Worm (Caenorhabditis elegans): Measurements from ENCODE around the gene K02F3.2.

The K02F3.2 gene

DNA sequence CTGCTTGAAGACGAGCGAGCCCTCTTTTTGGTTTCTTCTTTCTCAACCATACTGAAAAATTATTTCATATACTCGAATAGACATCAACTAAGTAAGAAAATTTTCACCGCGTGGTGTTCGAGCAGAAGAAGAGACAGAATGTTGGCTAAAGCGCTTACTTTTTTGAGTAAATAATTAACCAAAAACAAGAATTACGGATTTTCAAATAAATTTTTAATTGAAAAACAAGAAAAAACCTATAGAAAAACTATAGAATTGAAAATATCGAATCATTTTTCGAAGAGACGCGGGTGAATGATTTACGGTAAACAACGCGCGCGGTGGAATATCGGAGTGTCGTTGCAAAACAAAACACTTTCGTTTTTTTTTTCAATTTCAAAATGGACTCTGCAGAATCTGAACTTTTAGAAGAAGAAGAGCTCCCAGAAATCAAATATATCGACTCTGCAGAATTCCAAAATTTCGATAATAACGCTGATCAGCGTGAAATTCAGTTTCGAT lies 8.3 kb downstream of the K02F3.2 start, which contains the start of the genes rnp-5 and tag-51:
Gene rnp-5, minus strand, starts transcription at position 51 of the 501 bp plus-strand sequence.
Gene tag-51, plus strand, starts transcription at position 363 of the 501 bp plus-strand sequence.
- TF ChIP-seq R02D3.7 (tag; optimal IDR thresholded peaks at IDR 0.05) (peak; percentile 56), Y48G9A.11 (GFP tag; IDR thresholded peaks at IDR 0.05) (peak; percentile 74), daf-12 (tag; optimal IDR thresholded peaks at IDR 0.05) (no peak), T20F7.1 (GFP tag; optimal IDR thresholded peaks at IDR 0.05) (peak; percentile 92), mes-2 (tag; optimal IDR thresholded peaks at IDR 0.05; ENCODE audit: poor library complexity, severe bottlenecking) (peak; percentile 39), lsy-2 (tag; optimal IDR thresholded peaks at IDR 0.05) (peak in 1 of 2 experiments; percentile 22), dpl-1 (GFP tag; optimal IDR thresholded peaks at IDR 0.05) (peak; percentile 12), daf-16 (GFP tag; optimal IDR thresholded peaks at IDR 0.05) (no peak), daf-16 (tag; optimal IDR thresholded peaks at IDR 0.05) (no peak), nhr-28 (tag; optimal IDR thresholded peaks at IDR 0.05) (no peak)

DNA sequence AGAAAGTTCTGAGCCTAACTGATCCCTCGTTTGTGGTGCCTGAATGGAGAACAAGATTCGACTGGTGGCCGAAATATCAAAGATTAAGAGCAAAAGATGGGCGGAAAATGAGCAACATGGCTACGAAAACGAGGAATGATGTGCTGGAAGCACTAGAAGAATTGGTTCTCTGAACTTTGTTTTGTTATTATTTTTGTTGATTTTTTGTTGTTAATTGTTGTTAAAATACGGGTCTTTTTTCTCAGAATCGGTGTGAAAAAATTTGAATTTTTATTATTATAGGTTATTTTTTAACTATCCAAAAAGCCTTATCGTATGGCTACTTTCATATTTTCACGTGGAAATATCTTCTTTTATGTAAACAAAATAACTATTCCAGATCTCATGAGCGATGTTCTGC lies 10.6 kb downstream of the K02F3.2 start, which contains the start of gene K02F3.12:
Gene K02F3.12, plus strand, starts transcription at position 301 of the 400 bp plus-strand sequence.
- TF ChIP-seq zfp-2 (tag; optimal IDR thresholded peaks at IDR 0.05), result no peak
- no peak for TF ChIP-seq lin-13 (GFP tag; optimal IDR thresholded peaks at IDR 0.05)
- TF ChIP-seq Y5F2A.4 (GFP tag; optimal IDR thresholded peaks at IDR 0.05), result no peak
- TF ChIP-seq ZK337.2 (GFP tag; IDR thresholded peaks at IDR 0.05), result no peak

DNA sequence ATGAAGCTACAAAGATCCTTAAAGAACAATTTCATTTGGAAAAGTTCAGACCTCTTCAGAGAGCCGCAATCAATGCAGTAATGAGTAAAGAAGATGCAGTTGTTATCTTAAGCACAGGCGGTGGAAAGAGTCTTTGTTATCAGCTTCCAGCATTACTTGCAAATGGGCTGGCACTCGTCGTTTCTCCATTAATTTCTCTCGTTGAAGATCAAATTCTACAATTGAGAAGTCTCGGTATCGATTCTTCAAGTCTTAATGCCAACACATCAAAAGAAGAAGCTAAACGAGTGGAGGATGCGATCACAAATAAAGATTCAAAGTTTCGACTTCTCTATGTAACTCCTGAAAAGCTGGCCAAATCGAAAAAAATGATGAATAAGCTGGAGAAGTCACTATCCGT lies 11.3 kb downstream of the K02F3.2 start:
- TF ChIP-seq daf-19 (GFP tag; conservative IDR thresholded peaks at IDR 0.05), result no peak
- TF ChIP-seq zfp-3 (GFP tag; conservative IDR thresholded peaks at IDR 0.05), result no peak
- TF ChIP-seq hlh-11 (tag; optimal IDR thresholded peaks at IDR 0.05), result no peak
- no peak for TF ChIP-seq nhr-28 (tag; optimal IDR thresholded peaks at IDR 0.05)
- TF ChIP-seq T20F7.1 (GFP tag; optimal IDR thresholded peaks at IDR 0.05), result no peak
- TF ChIP-seq aha-1 (tag), result peak; percentile 90

DNA sequence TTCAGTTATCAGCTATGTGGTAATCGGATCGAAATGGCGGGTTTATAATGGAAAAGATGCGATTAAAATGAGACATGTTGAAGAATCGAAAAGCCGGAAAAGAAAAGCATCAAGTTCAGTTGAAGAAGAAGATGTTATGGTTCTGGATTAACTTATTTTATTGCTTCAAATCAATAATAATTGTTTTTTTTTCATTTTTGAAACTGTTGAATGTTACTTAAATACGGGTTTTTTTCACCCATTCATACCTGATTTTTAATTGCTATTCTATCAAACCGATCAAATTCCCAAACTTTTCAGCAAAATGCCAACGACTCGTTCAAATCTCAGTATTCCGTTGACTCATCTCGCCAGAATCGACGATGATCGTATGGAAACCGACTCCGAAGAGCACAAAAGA lies 14.3 kb downstream of the K02F3.2 start, which contains the start of gene exos-4.2:
Gene exos-4.2, plus strand, starts transcription at position 301 of the 400 bp plus-strand sequence.
- TF ChIP-seq F10B5.3 (tag; optimal IDR thresholded peaks at IDR 0.05), result no peak
- TF ChIP-seq F37D6.2 (tag; optimal IDR thresholded peaks at IDR 0.05), result no peak
- no peak for TF ChIP-seq ztf-7 (tag; optimal IDR thresholded peaks at IDR 0.05)
- no peak for TF ChIP-seq daf-16 (GFP tag; optimal IDR thresholded peaks at IDR 0.05)
- no peak for TF ChIP-seq daf-16 (tag; optimal IDR thresholded peaks at IDR 0.05)
- TF ChIP-seq lir-3 (tag; optimal IDR thresholded peaks at IDR 0.05), result no peak
- no peak for TF ChIP-seq nhr-42 (GFP tag; IDR thresholded peaks at IDR 0.05)
- no peak for TF ChIP-seq ctbp-1 (GFP tag; IDR thresholded peaks at IDR 0.05)
- TF ChIP-seq fos-1 (tag; optimal IDR thresholded peaks at IDR 0.05), result no peak
- TF ChIP-seq nhr-41 (GFP tag; IDR thresholded peaks at IDR 0.05), result no peak
- no peak for TF ChIP-seq tag-97 (GFP tag; IDR thresholded peaks at IDR 0.05)
- no peak for TF ChIP-seq ceh-82 (tag; optimal IDR thresholded peaks at IDR 0.05)
- TF ChIP-seq madf-5 (GFP tag; IDR thresholded peaks at IDR 0.05), result no peak
- TF ChIP-seq F26F4.8 (GFP tag; conservative IDR thresholded peaks at IDR 0.05), result no peak
- TF ChIP-seq ceh-44 (GFP tag; IDR thresholded peaks at IDR 0.05), result no peak
- no peak for TF ChIP-seq jun-1 (tag; optimal IDR thresholded peaks at IDR 0.05)
- no peak for TF ChIP-seq daf-8 (GFP tag; IDR thresholded peaks at IDR 0.05)

ce11 chrIII:861819-862356 lies 16.2 kb downstream of the K02F3.2 start, which contains the start of gene arx-4:
TSS of gene arx-4 (plus strand) at chrIII:862306.
- TF ChIP-seq ceh-82 (tag; optimal IDR thresholded peaks at IDR 0.05) (no peak), dpl-1 (GFP tag; optimal IDR thresholded peaks at IDR 0.05) (no peak), pha-4 (GFP tag; IDR thresholded peaks at IDR 0.05) (no peak), pha-4 (tag; optimal IDR thresholded peaks at IDR 0.05) (peak; percentile 34), aha-1 (tag) (peak; percentile 89), nhr-48 (tag; optimal IDR thresholded peaks at IDR 0.05) (no peak), lsy-2 (tag; optimal IDR thresholded peaks at IDR 0.05) (no peak), nhr-11 (tag; optimal IDR thresholded peaks at IDR 0.05) (no peak), daf-19 (GFP tag; conservative IDR thresholded peaks at IDR 0.05) (no peak), nhr-42 (GFP tag; IDR thresholded peaks at IDR 0.05) (no peak), dve-1 (tag; optimal IDR thresholded peaks at IDR 0.05; ENCODE audit: insufficient read depth) (peak; percentile 7), mes-2 (tag; optimal IDR thresholded peaks at IDR 0.05; ENCODE audit: poor library complexity, severe bottlenecking) (peak; percentile 40), F26F4.8 (GFP tag; conservative IDR thresholded peaks at IDR 0.05) (no peak), unc-39 (tag; optimal IDR thresholded peaks at IDR 0.05) (no peak), ZK337.2 (GFP tag; IDR thresholded peaks at IDR 0.05) (no peak), unc-130 (GFP tag; optimal IDR thresholded peaks at IDR 0.05) (no peak), daf-16 (GFP tag; optimal IDR thresholded peaks at IDR 0.05) (no peak), daf-16 (tag; optimal IDR thresholded peaks at IDR 0.05) (peak; percentile 36), lin-38 (GFP tag; IDR thresholded peaks at IDR 0.05) (peak; percentile 50)
